Worm (Caenorhabditis elegans) whole organism, mixed stage, embryonic: ENCODE results near the gene pelo-1.

Experiments
- ceh-83 ChIP-seq: fragments of 200-800 bp; sonication (Bioruptor generic); optimal IDR thresholded peaks from 2 replicates; lab custom pipeline; 2018; ENCODE audit warnings: mild to moderate bottlenecking, missing genetic modification characterization, missing compliant biosample characterization
- cnd-1 ChIP-seq: fragments of 200-800 bp; sonication (Bioruptor generic); optimal IDR thresholded peaks from 2 replicates; lab custom pipeline; 2018; ENCODE audit warnings: mild to moderate bottlenecking, missing genetic modification characterization, missing compliant biosample characterization
- elt-1 ChIP-seq: sonication (generic microtip); optimal IDR thresholded peaks from 2 replicates; lab custom pipeline; 2017; ENCODE audit warnings: missing genetic modification characterization, mild to moderate bottlenecking, missing compliant biosample characterization, antibody characterized with exemption, moderate library complexity, borderline replicate concordance; ENCODE audit not compliant: insufficient read depth
- mab-5 ChIP-seq: fragments of 150-350 bp; optimal IDR thresholded peaks from 2 replicates; lab custom pipeline; 2014; ENCODE audit warnings: missing biosample characterization, missing genetic modification characterization
- nhr-28 ChIP-seq: fragments of 150-350 bp; optimal IDR thresholded peaks from 2 replicates; lab custom pipeline; 2014; ENCODE audit warnings: missing biosample characterization, missing genetic modification characterization
- nhr-76 ChIP-seq: sonication (generic microtip); optimal IDR thresholded peaks from 2 replicates; lab custom pipeline; 2017; ENCODE audit warnings: missing biosample characterization, missing genetic modification characterization
- sem-2 ChIP-seq: fragments of 200-800 bp; sonication (Bioruptor generic); optimal IDR thresholded peaks from 2 replicates; lab custom pipeline; 2018; ENCODE audit warnings: mild to moderate bottlenecking, missing genetic modification characterization, missing compliant biosample characterization
- snpc-4 ChIP-seq: fragments of 150-350 bp; optimal IDR thresholded peaks from 2 replicates; lab custom pipeline; 2014; ENCODE audit warnings: missing biosample characterization, missing genetic modification characterization
- unc-120 ChIP-seq: sonication (generic microtip); optimal IDR thresholded peaks from 2 replicates; lab custom pipeline; 2017; ENCODE audit warnings: missing genetic modification characterization, missing compliant biosample characterization; ENCODE audit not compliant: poor library complexity, severe bottlenecking
- unc-39 ChIP-seq: fragments of 150-350 bp; optimal IDR thresholded peaks from 2 replicates; lab custom pipeline; 2014; ENCODE audit warnings: missing biosample characterization, missing genetic modification characterization

DNA sequence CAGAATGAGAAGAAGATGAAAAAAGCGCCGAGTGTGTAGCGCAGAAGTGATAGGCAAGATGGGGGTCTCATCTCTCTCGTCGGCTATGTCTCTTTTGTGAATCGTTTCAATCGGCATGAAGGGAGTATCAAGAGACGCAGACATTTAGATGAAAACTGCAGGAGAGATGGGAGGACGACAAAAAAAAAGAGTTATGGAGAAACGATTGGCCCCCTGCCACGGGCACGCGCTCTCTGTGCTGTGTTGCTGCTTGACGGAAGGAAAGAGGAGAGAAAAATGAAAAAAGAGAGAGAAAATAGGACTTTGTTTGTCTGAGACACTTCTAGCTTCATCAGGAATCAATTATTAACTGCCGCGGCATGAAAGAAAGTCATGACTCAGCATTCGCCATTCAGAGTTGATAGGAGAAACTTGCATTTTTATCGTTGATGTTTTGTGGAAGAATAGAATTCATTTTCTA, 19.7 kb upstream of the pelo-1 start:
- no peak for TF ChIP-seq nhr-28 (tag; lab: Kevin White, UChicago)
- no peak for TF ChIP-seq cnd-1 (tag; lab: Kevin White, UChicago)
- no peak for TF ChIP-seq unc-39 (tag; lab: Kevin White, UChicago)
- TF ChIP-seq snpc-4 (tag; lab: Kevin White, UChicago), result no peak
- TF ChIP-seq elt-1 (tag; lab: Kevin White, UChicago), result no peak
- no peak for TF ChIP-seq sem-2 (GFP tag; lab: Kevin White, UChicago)
- peak; percentile 94 for TF ChIP-seq unc-120 (tag; lab: Kevin White, UChicago)
- no peak for TF ChIP-seq nhr-76 (tag; lab: Kevin White, UChicago)
- TF ChIP-seq mab-5, result no peak
- no peak for TF ChIP-seq ceh-83 (GFP tag; lab: Kevin White, UChicago)
